Worm (Caenorhabditis elegans): ENCODE measurements around the gene gbh-2.

ce11 chrII:8516783-8517182 lies 31.1 kb downstream of the gbh-2 start, which contains the start of gene rnh-2:
- TF ChIP-seq ama-1 (optimal IDR thresholded peaks at IDR 0.05) (no peak), hmbx-1 (tag; optimal IDR thresholded peaks at IDR 0.05) (no peak), tbx-37 (GFP tag; conservative IDR thresholded peaks at IDR 0.05) (peak; percentile 46; the same call in 1 of the 2 replicates), ceh-36 (tag; optimal IDR thresholded peaks at IDR 0.05) (no peak), B0310.2 (tag; optimal IDR thresholded peaks at IDR 0.05) (no peak), hmg-4 (GFP tag; optimal IDR thresholded peaks at IDR 0.05) (no peak), hnd-1 (tag; optimal IDR thresholded peaks at IDR 0.05) (no peak), F13C5.2 (tag; optimal IDR thresholded peaks at IDR 0.05) (peak; percentile 5)
